Worm (Caenorhabditis elegans): ENCODE results near the gene ham-1.

ce11 chrIV:12536358-12536757 lies 5.6 kb upstream of the ham-1 start:
- TF ChIP-seq ama-1 (optimal IDR thresholded peaks at IDR 0.05) (no peak), unc-39 (tag; optimal IDR thresholded peaks at IDR 0.05) (no peak), ceh-16 (tag; optimal IDR thresholded peaks at IDR 0.05) (no peak), lin-39 (tag; optimal IDR thresholded peaks at IDR 0.05) (no peak), pha-4 (tag; optimal IDR thresholded peaks at IDR 0.05) (no peak), ceh-9 (tag; optimal IDR thresholded peaks at IDR 0.05) (no peak), snpc-4 (tag; optimal IDR thresholded peaks at IDR 0.05) (no peak), fkh-2 (tag; optimal IDR thresholded peaks at IDR 0.05) (no peak), sea-2 (GFP tag; optimal IDR thresholded peaks at IDR 0.05) (no peak), tbx-2 (tag; optimal IDR thresholded peaks at IDR 0.05) (no peak), nhr-77 (tag; optimal IDR thresholded peaks at IDR 0.05) (no peak), ceh-82 (tag; optimal IDR thresholded peaks at IDR 0.05) (no peak), pqm-1 (tag; optimal IDR thresholded peaks at IDR 0.05) (no peak)

Data from whole organism, L3 larva.